Fruit fly (Drosophila melanogaster): ENCODE results near the gene Fgop2.

Fgop2 gene

dm6 chr2L:6925114-6925513 is 20.0 kb downstream of the Fgop2 start:
- TF ChIP-seq noc (tag; optimal IDR thresholded peaks at IDR 0.05), result no peak

dm6 chr2L:6922091-6922753 is 22.9 kb downstream of the Fgop2 start:
- peak; percentile 81 for TF ChIP-seq noc (tag; optimal IDR thresholded peaks at IDR 0.05)

dm6 chr2L:6921360-6922090 is 23.6 kb downstream of the Fgop2 start:
- TF ChIP-seq noc (tag; optimal IDR thresholded peaks at IDR 0.05), result no peak

DNA sequence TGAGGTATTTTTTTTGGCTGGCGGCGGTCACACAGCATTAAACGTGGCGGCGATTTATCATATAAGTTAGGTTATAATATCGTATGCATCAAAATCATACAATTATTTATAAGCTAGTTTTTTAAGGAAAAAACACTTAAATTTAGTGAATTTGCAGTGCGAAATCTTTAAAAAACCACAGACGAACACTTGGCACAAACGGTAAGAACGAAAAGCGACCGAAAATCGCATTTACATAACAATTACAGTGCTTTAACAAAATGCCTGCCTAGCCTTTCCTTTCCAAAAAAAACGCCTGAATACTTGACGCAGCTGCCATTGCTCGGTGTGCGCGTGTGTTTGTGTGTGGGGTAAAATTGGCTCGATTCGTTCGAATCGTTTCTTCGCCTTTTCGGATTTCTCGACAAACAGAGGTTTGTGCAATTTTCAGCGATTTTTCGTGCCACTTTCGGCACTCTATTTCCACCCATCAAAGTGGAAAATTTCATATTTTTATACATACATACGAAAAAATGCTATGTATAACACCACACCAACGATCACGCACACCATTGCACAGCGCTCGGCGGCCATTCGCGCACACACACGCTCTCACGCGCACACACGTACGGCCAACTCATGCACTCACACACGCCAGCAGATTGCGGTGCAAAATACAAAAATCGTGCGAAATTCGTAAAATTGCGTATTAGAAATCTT is 24.3 kb downstream of the Fgop2 start, which contains the start of gene Hrb27C:
Gene Hrb27C, plus strand, starts transcription at position 44 of the 699 bp plus-strand sequence.
- no peak for TF ChIP-seq noc (tag; optimal IDR thresholded peaks at IDR 0.05)

DNA sequence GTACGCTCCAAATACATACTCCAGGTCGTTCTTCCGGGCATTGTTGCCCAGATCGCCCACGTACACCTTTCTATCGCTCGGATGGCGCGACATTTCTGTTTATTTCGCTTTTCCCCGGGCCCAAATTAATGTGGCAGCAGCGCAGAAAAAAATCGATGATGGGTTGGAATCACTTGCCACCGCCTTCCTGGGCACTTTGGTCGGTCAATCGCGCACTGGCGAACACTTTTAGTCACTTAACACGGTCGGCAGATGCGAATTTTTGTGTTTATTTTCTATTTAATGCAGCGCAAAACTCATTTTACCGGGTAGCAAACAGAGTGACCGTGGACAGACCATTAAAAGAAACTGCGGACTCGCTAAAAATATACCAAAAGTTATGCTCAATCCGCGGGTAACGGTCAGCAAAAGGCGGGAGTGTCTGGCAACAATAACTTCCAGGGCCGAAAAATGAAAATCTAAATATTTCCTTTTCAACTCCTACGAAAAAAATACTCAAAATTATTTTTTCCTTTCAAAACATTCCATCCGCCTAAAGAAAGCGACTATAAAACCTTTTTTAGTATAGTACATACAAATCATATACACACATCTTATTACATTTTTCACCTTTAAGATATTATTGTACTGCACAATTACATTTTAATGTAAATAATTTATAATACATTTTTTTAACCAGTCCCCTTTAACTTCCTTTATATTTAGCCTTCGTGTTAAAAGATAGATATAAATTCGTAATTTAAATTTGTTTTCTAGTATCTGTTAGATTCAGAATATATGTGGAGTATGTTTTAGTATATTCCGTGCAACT is 25.0 kb downstream of the Fgop2 start, which contains the start of gene x16:
Gene x16, minus strand, starts transcription at position 361 of the 811 bp plus-strand sequence.
- no peak for TF ChIP-seq noc (tag; optimal IDR thresholded peaks at IDR 0.05)

- TF ChIP-seq noc (tag; optimal IDR thresholded peaks at IDR 0.05), result no peak
Measured at dm6 chr2L:6919203-6919849, 25.8 kb downstream of the Fgop2 start.

DNA sequence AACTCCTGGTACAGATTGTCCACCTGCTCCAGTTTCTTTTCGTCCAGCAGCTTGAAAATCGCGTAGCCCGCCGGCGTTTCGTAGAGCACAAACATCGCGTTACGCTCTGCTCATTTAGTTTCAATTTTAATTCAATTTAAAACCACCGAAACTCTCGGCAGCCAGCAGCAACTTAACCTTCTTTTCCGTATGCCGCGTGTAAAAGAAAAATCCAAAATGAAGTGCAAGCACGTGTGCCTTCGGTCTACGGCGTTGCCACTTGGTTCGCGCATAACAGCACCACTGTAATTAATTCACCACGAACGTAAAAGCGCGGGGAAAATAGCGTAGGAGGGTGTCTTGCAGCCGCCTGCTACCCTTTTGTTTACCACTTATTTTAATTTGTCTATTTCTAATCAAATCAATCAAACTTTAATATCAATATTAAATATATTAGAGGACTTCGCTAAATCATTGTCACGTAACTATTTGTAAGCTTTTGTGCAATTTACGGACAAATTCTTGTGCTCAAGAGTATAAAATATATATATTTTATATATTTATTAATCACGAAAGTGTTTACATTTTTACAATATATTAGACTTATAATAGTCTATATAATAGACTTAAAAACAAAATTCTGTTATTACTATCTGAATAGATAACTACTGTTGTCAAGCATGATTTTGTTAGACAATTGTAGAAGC is 26.4 kb downstream of the Fgop2 start, which contains the start of gene nop5:
Gene nop5, minus strand, starts transcription at position 227 of the 686 bp plus-strand sequence.
- TF ChIP-seq noc (tag; optimal IDR thresholded peaks at IDR 0.05), result no peak

DNA sequence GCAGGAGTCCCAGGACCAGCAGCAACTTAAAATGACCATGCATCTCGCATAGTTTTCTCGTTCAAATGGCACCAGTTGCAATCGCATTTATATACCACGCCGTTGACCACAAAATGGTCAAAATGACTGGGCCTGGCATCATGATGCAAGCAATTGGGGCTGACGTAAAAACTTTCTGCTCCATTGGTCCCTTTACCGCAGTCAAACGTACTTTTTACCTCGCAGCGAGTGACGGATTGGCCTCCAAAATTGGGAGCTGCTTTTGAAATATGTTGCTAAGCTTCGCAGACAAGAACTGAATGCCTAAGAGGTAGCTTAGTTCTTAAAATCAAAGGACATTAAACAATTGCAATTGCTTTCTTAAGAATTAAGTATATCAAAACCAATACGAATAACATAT is 28.7 kb downstream of the Fgop2 start, which contains the start of gene CG32829:
Gene CG32829, minus strand, starts transcription at position 101 of the 400 bp plus-strand sequence.
- TF ChIP-seq noc (tag; optimal IDR thresholded peaks at IDR 0.05), result no peak

DNA sequence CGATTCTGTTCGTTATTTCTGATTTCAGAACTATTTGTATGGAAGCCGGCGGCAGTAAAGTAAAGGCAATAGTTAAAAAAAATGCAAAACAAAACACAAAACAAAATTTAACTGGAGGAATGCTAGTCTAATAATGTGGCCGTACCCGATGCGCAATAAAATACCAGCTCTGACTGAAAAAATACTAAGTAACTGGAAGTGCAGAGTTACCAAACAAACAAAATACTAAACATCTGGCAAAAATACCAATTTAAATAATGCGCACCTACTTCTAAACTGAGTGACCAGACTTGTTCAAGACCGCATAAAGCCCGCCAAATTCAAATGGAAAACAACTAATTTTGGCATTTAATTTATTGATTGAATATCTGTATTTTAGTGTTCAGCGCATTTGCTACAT is 31.1 kb downstream of the Fgop2 start, which contains the start of gene Wee1:
Gene Wee1, minus strand, starts transcription at position 175 of the 400 bp plus-strand sequence.
- TF ChIP-seq noc (tag; optimal IDR thresholded peaks at IDR 0.05), result no peak

DNA sequence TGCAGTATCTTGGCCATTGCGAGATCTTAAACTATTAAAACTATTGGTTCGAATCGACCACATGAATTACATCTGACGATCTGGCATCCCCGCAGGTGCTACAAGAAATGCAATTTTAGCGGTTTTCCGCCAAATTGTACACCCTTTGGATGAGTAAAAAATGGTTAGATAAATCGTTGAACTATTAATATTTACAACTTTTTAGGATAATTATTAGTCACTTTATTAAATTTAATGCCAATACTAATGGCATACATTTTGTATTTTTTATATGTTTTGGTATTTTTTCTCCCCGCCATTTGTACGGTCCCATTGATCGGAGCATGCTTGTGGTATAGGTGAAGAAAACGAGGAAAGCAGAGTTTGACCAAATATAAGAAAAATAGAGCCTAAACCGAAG is 37.3 kb downstream of the Fgop2 start, which contains the start of the genes Polr1F and Rat1:
Gene Polr1F, minus strand, starts transcription at position 84 of the 400 bp plus-strand sequence.
Gene Rat1, plus strand, starts transcription at position 323 of the 400 bp plus-strand sequence.
- no peak for TF ChIP-seq noc (tag; optimal IDR thresholded peaks at IDR 0.05)
